Worm (Caenorhabditis elegans): Measurements from ENCODE around the gene rbc-1.

Gene rbc-1

ce11 chrX:14594825-14595224 lies 16.3 kb upstream of the rbc-1 start, which contains the start of gene C44H4.8:
TSS of gene C44H4.8 (plus strand) at chrX:14595125.
- TF ChIP-seq cey-2 (tag; optimal IDR thresholded peaks at IDR 0.05; ENCODE audit: borderline replicate concordance, insufficient read depth) (no peak), lim-7 (GFP tag; IDR thresholded peaks at IDR 0.05) (no peak), unc-39 (tag; optimal IDR thresholded peaks at IDR 0.05) (no peak), php-3 (GFP tag; IDR thresholded peaks at IDR 0.05) (no peak), F26F4.8 (GFP tag; conservative IDR thresholded peaks at IDR 0.05) (no peak), nhr-28 (tag; optimal IDR thresholded peaks at IDR 0.05) (no peak), zfp-2 (tag; optimal IDR thresholded peaks at IDR 0.05) (no peak), nhr-111 (GFP tag; optimal IDR thresholded peaks at IDR 0.05) (no peak), pqm-1 (tag; optimal IDR thresholded peaks at IDR 0.05) (no peak)

- TF ChIP-seq aha-1 (tag): no peak
- TF ChIP-seq ceh-82 (tag; optimal IDR thresholded peaks at IDR 0.05): no peak
- TF ChIP-seq unc-130 (GFP tag; optimal IDR thresholded peaks at IDR 0.05): no peak
- no peak for TF ChIP-seq T26A8.4 (GFP tag; IDR thresholded peaks at IDR 0.05)
- TF ChIP-seq nhr-25 (tag; optimal IDR thresholded peaks at IDR 0.05; ENCODE audit: borderline replicate concordance, insufficient read depth): no peak
- no peak for TF ChIP-seq lin-15B (tag; optimal IDR thresholded peaks at IDR 0.05)
- no peak for TF ChIP-seq F26F4.8 (GFP tag; conservative IDR thresholded peaks at IDR 0.05)
- TF ChIP-seq zfp-3 (GFP tag; conservative IDR thresholded peaks at IDR 0.05): no peak
- no peak for TF ChIP-seq T20F7.1 (GFP tag; optimal IDR thresholded peaks at IDR 0.05)
- TF ChIP-seq tag-97 (GFP tag; IDR thresholded peaks at IDR 0.05): no peak
- TF ChIP-seq attf-4 (tag; optimal IDR thresholded peaks at IDR 0.05): no peak
- TF ChIP-seq arid-1 (GFP tag; conservative IDR thresholded peaks at IDR 0.05): no peak
Measured at ce11 chrX:14599245-14599644, 11.9 kb upstream of the rbc-1 start, which contains the start of gene C44H4.6. TSS of gene C44H4.6 (minus strand) at chrX:14599345.

- TF ChIP-seq egl-43 (GFP tag; IDR thresholded peaks at IDR 0.05) (no peak), ceh-82 (tag; optimal IDR thresholded peaks at IDR 0.05) (no peak), skn-1 (tag; optimal IDR thresholded peaks at IDR 0.05) (no peak), nhr-28 (tag; optimal IDR thresholded peaks at IDR 0.05) (peak; percentile 86), pha-4 (GFP tag; IDR thresholded peaks at IDR 0.05) (no peak), pha-4 (tag; optimal IDR thresholded peaks at IDR 0.05) (peak; percentile 65), Y105C5A.15 (GFP tag; IDR thresholded peaks at IDR 0.05) (no peak), ctbp-1 (GFP tag; IDR thresholded peaks at IDR 0.05) (peak; percentile 71; the same call in 1 of the 2 replicates), snpc-1.2 (GFP tag; IDR thresholded peaks at IDR 0.05) (no peak), ZK337.2 (GFP tag; IDR thresholded peaks at IDR 0.05) (no peak), tag-97 (GFP tag; IDR thresholded peaks at IDR 0.05) (no peak), unc-130 (GFP tag; optimal IDR thresholded peaks at IDR 0.05) (no peak), F26F4.8 (GFP tag; conservative IDR thresholded peaks at IDR 0.05) (no peak), hmg-1.1 (GFP tag; IDR thresholded peaks at IDR 0.05) (peak; percentile 82), ceh-62 (tag; optimal IDR thresholded peaks at IDR 0.05) (no peak), lin-1 (GFP tag; IDR thresholded peaks at IDR 0.05) (peak; percentile 60), nhr-41 (GFP tag; IDR thresholded peaks at IDR 0.05) (0 out of 2 replicates have a peak, but pooled peaks have one; percentile 53), F10B5.3 (tag; optimal IDR thresholded peaks at IDR 0.05) (no peak), hlh-30 (tag; optimal IDR thresholded peaks at IDR 0.05; ENCODE audit: insufficient read depth) (peak; percentile 99), lir-3 (tag; optimal IDR thresholded peaks at IDR 0.05) (no peak), nhr-111 (GFP tag; optimal IDR thresholded peaks at IDR 0.05) (no peak), jun-1 (tag; optimal IDR thresholded peaks at IDR 0.05) (no peak), spr-3 (GFP tag; optimal IDR thresholded peaks at IDR 0.05) (no peak), fkh-10 (GFP tag; optimal IDR thresholded peaks at IDR 0.05) (no peak), daf-12 (tag; optimal IDR thresholded peaks at IDR 0.05) (no peak), lim-7 (GFP tag; IDR thresholded peaks at IDR 0.05) (no peak), D1046.2 (GFP tag; IDR thresholded peaks at IDR 0.05) (no peak), madf-5 (GFP tag; IDR thresholded peaks at IDR 0.05) (no peak), cey-2 (tag; optimal IDR thresholded peaks at IDR 0.05; ENCODE audit: borderline replicate concordance, insufficient read depth) (no peak), hlh-11 (tag; optimal IDR thresholded peaks at IDR 0.05) (peak; percentile 95), ceh-32 (tag; optimal IDR thresholded peaks at IDR 0.05; ENCODE audit: poor library complexity) (no peak), ama-1 (optimal IDR thresholded peaks at IDR 0.05) (no peak), ceh-20 (GFP tag; IDR thresholded peaks at IDR 0.05) (0 out of 2 replicates have a peak, but pooled peaks have one; percentile 38), spr-1 (tag; optimal IDR thresholded peaks at IDR 0.05) (peak; percentile 35), zfp-2 (tag; optimal IDR thresholded peaks at IDR 0.05) (no peak), T20F7.1 (GFP tag; optimal IDR thresholded peaks at IDR 0.05) (peak; percentile 5), fos-1 (tag; optimal IDR thresholded peaks at IDR 0.05) (no peak)
Measured at ce11 chrX:14602676-14603075, 8.5 kb upstream of the rbc-1 start, which contains the start of gene eor-2. TSS of gene eor-2 (plus strand) at chrX:14603017.
